Fruit fly (Drosophila melanogaster) whole organism, embryonic: ENCODE results near the gene CG17855.

Experiments
- Abd-B ChIP-seq: fragments of 200-800 bp; sonication (Bioruptor generic); optimal IDR thresholded peaks from 2 replicates; lab custom pipeline; 2018; ENCODE audit warnings: missing biosample characterization, mild to moderate bottlenecking, missing genetic modification characterization, moderate library complexity
- Awh ChIP-seq: fragments of 200-800 bp; sonication (Bioruptor generic); IDR thresholded peaks from 2 replicates; pipeline ENCODE4, ENCODE4 v1.3.6; 2022; ENCODE audit warnings: missing biosample characterization, missing genetic modification characterization
- B-H2 ChIP-seq: fragments of 200-800 bp; sonication (Bioruptor generic); optimal IDR thresholded peaks from 2 replicates; lab custom pipeline; 2018; ENCODE audit warnings: missing biosample characterization, mild to moderate bottlenecking, missing genetic modification characterization
- Blimp-1 ChIP-seq: fragments of 200-800 bp; sonication (Bioruptor generic); optimal IDR thresholded peaks from 3 replicates; lab custom pipeline; 2018; ENCODE audit warnings: missing biosample characterization, missing genetic modification characterization, mild to moderate bottlenecking, moderate library complexity, missing genetic modification reagents
- CG10209 ChIP-seq: fragments of 200-800 bp; sonication (Bioruptor generic); optimal IDR thresholded peaks from 3 replicates; lab custom pipeline; 2017; ENCODE audit warnings: missing biosample characterization, mild to moderate bottlenecking, missing genetic modification characterization, missing genetic modification reagents
- CG12104 ChIP-seq: fragments of 200-800 bp; sonication (Bioruptor generic); optimal IDR thresholded peaks from 3 replicates; lab custom pipeline; 2016; ENCODE audit warnings: missing biosample characterization, missing genetic modification characterization
- CG15073 ChIP-seq: fragments of 200-800 bp; sonication (Bioruptor generic); optimal IDR thresholded peaks from 2 replicates; lab custom pipeline; 2016; ENCODE audit warnings: missing biosample characterization, missing genetic modification characterization
- CG1647 ChIP-seq: fragments of 200-800 bp; sonication (Bioruptor generic); optimal IDR thresholded peaks from 3 replicates; lab custom pipeline; 2016; ENCODE audit warnings: missing biosample characterization, missing genetic modification characterization
- CG16813 ChIP-seq: fragments of 200-800 bp; sonication (Bioruptor generic); IDR thresholded peaks from 3 replicates; pipeline ENCODE4 v1.3.6; 2022; ENCODE audit warnings: missing biosample characterization, missing genetic modification characterization; ENCODE audit not compliant: partially characterized antibody
- CG18011 ChIP-seq: fragments of 200-800 bp; sonication (Bioruptor generic); optimal IDR thresholded peaks from 2 replicates; lab custom pipeline; 2017; ENCODE audit warnings: missing biosample characterization, missing genetic modification characterization, mild to moderate bottlenecking, moderate library complexity, missing genotype
- CG2712 ChIP-seq: fragments of 200-800 bp; optimal IDR thresholded peaks from 3 replicates; lab custom pipeline; 2019; ENCODE audit warnings: missing biosample characterization, mild to moderate bottlenecking, missing genetic modification characterization, moderate library complexity
- CG31365 ChIP-seq: fragments of 200-800 bp; sonication (Bioruptor generic); optimal IDR thresholded peaks from 2 replicates; lab custom pipeline; 2018; ENCODE audit warnings: missing biosample characterization, mild to moderate bottlenecking, missing genetic modification characterization
- CG33213 ChIP-seq: fragments of 200-800 bp; sonication (Bioruptor generic); optimal IDR thresholded peaks from 3 replicates; lab custom pipeline; 2016; ENCODE audit warnings: missing biosample characterization, missing genetic modification characterization
- CG34376 ChIP-seq: fragments of 200-800 bp; sonication (Bioruptor generic); optimal IDR thresholded peaks from 2 replicates; lab custom pipeline; 2018; ENCODE audit warnings: missing biosample characterization, mild to moderate bottlenecking, missing genetic modification characterization
- CG3838 ChIP-seq: fragments of 200-800 bp; sonication (Bioruptor generic); optimal IDR thresholded peaks from 3 replicates; lab custom pipeline; 2016; ENCODE audit warnings: missing biosample characterization, missing genetic modification characterization
- CG4820 ChIP-seq: fragments of 200-800 bp; sonication (Bioruptor generic); optimal IDR thresholded peaks from 3 replicates; lab custom pipeline; 2016; ENCODE audit warnings: missing biosample characterization, missing genetic modification characterization
- CG5180 ChIP-seq: fragments of 200-800 bp; sonication (Bioruptor generic); optimal IDR thresholded peaks from 3 replicates; lab custom pipeline; 2017; ENCODE audit warnings: missing biosample characterization, missing genetic modification characterization, mild to moderate bottlenecking, moderate library complexity, missing genetic modification reagents
- CG6813 ChIP-seq: fragments of 200-800 bp; sonication (Bioruptor generic); optimal IDR thresholded peaks from 2 replicates; lab custom pipeline; 2017; ENCODE audit warnings: missing biosample characterization, missing genetic modification characterization, mild to moderate bottlenecking, moderate library complexity, missing genetic modification reagents
- CG7372 ChIP-seq: fragments of 200-800 bp; sonication (Bioruptor generic); IDR thresholded peaks from 2 replicates; pipeline ENCODE4 v1.3.6; 2022; ENCODE audit warnings: missing biosample characterization, missing genetic modification characterization
- CG8290 ChIP-seq, 3 experiments: fragments of 200-800 bp; sonication (Bioruptor generic); optimal IDR thresholded peaks; 2 replicates each; lab custom pipeline; 2016 to 2019; ENCODE audit warnings: missing biosample characterization in 3 of 3, missing genetic modification characterization in 3 of 3, mild to moderate bottlenecking in 2 of 3, moderate library complexity in 1 of 3
- CrebB ChIP-seq: fragments of 200-800 bp; sonication (Bioruptor generic); optimal IDR thresholded peaks from 3 replicates; lab custom pipeline; 2018; ENCODE audit warnings: missing biosample characterization, mild to moderate bottlenecking, missing genetic modification characterization
- D19B ChIP-seq: fragments of 200-800 bp; sonication (Bioruptor generic); optimal IDR thresholded peaks from 2 replicates; lab custom pipeline; 2017; ENCODE audit warnings: missing biosample characterization, mild to moderate bottlenecking, missing genetic modification characterization
- Fer1 ChIP-seq: fragments of 200-800 bp; sonication (Bioruptor generic); optimal IDR thresholded peaks from 2 replicates; lab custom pipeline; 2017; ENCODE audit warnings: missing biosample characterization, mild to moderate bottlenecking, missing genetic modification characterization
- HmgZ ChIP-seq: fragments of 200-800 bp; sonication (Bioruptor generic); optimal IDR thresholded peaks from 2 replicates; lab custom pipeline; 2018; ENCODE audit warnings: missing biosample characterization, mild to moderate bottlenecking, missing genetic modification characterization
- Hmr ChIP-seq: fragments of 200-800 bp; sonication (Bioruptor generic); optimal IDR thresholded peaks from 3 replicates; lab custom pipeline; 2017; ENCODE audit warnings: mild to moderate bottlenecking, missing biosample characterization, missing genetic modification reagents, missing genetic modification characterization
- Hr51 ChIP-seq, 2 experiments: fragments of 200-800 bp; sonication (Bioruptor generic); optimal IDR thresholded peaks; 2 replicates in 1 of 2; 3 replicates in 1 of 2; lab custom pipeline; 2016 to 2018; ENCODE audit warnings: missing biosample characterization in 2 of 2, missing genetic modification characterization in 2 of 2, mild to moderate bottlenecking in 1 of 2, moderate library complexity in 1 of 2
- Hsf ChIP-seq: fragments of 200-800 bp; sonication (Bioruptor generic); optimal IDR thresholded peaks from 3 replicates; lab custom pipeline; 2016; ENCODE audit warnings: missing biosample characterization, missing genetic modification characterization
- MBD-R2 ChIP-seq: fragments of 200-800 bp; sonication (Bioruptor generic); IDR thresholded peaks from 2 replicates; pipeline ENCODE4 v1.3.6; 2022; ENCODE audit warnings: missing biosample characterization, missing genetic modification characterization
- Mad ChIP-seq: fragments of 200-800 bp; sonication (Bioruptor generic); optimal IDR thresholded peaks from 2 replicates; lab custom pipeline; 2016; ENCODE audit warnings: missing biosample characterization, missing genetic modification characterization
- Nf-YA ChIP-seq: fragments of 200-800 bp; sonication (Bioruptor generic); IDR thresholded peaks from 2 replicates; pipeline ENCODE4 v1.3.6; 2022; ENCODE audit warnings: missing biosample characterization, missing genetic modification characterization
- PHDP ChIP-seq: fragments of 200-800 bp; sonication (Bioruptor generic); optimal IDR thresholded peaks from 3 replicates; lab custom pipeline; 2018; ENCODE audit warnings: missing biosample characterization, mild to moderate bottlenecking, missing genetic modification characterization, moderate library complexity
- Pdp1 ChIP-seq, 2 experiments: fragments of 200-800 bp; sonication (Bioruptor generic); optimal IDR thresholded peaks; 3 replicates each; lab custom pipeline; 2016; ENCODE audit warnings: missing biosample characterization in 2 of 2, missing genetic modification characterization in 2 of 2, mild to moderate bottlenecking in 1 of 2, moderate library complexity in 1 of 2
- Trl ChIP-seq, 3 experiments: fragments of >200 bp in 2 of 3; fragments of 200-800 bp in 1 of 3; sonication (Bioruptor generic) in 1 of 3; optimal IDR thresholded peaks; 2 replicates in 1 of 3; 3 replicates in 2 of 3; lab custom pipeline; 2016 to 2017; ENCODE audit warnings: missing biosample characterization in 1 of 3, missing genetic modification characterization in 1 of 3
- YL-1 ChIP-seq: fragments of 200-800 bp; sonication (Bioruptor generic); optimal IDR thresholded peaks from 3 replicates; lab custom pipeline; 2017; ENCODE audit warnings: missing biosample characterization, mild to moderate bottlenecking, missing genetic modification characterization
- ara ChIP-seq: fragments of 200-800 bp; sonication (Bioruptor generic); IDR thresholded peaks from 2 replicates; pipeline ENCODE4 v1.3.6; 2022; ENCODE audit warnings: missing biosample characterization, missing genetic modification characterization
- caup ChIP-seq: fragments of 200-800 bp; sonication (Bioruptor generic); optimal IDR thresholded peaks from 3 replicates; lab custom pipeline; 2017; ENCODE audit warnings: missing biosample characterization, mild to moderate bottlenecking, missing genetic modification characterization, moderate library complexity; ENCODE audit not compliant: severe bottlenecking
- cg ChIP-seq: fragments of 200-800 bp; sonication (Bioruptor generic); optimal IDR thresholded peaks from 3 replicates; lab custom pipeline; 2019; ENCODE audit warnings: missing biosample characterization, mild to moderate bottlenecking, missing genetic modification characterization, moderate library complexity
- fd3F ChIP-seq: fragments of 200-800 bp; sonication (Bioruptor generic); optimal IDR thresholded peaks from 2 replicates; lab custom pipeline; 2018; ENCODE audit warnings: missing biosample characterization, mild to moderate bottlenecking, missing genetic modification characterization, moderate library complexity
- gce ChIP-seq: fragments of 200-800 bp; sonication (Bioruptor generic); IDR thresholded peaks from 3 replicates; pipeline ENCODE4 v1.3.6; 2022; ENCODE audit warnings: missing biosample characterization, missing genetic modification characterization
- her ChIP-seq: fragments of 200-800 bp; sonication (Bioruptor generic); optimal IDR thresholded peaks from 2 replicates; lab custom pipeline; 2016; ENCODE audit warnings: missing biosample characterization, missing genetic modification characterization
- insv ChIP-seq, 2 experiments: fragments of 200-800 bp; sonication (Bioruptor generic); optimal IDR thresholded peaks; 3 replicates each; lab custom pipeline; 2016 to 2018; ENCODE audit warnings: missing biosample characterization in 2 of 2, missing genetic modification characterization in 2 of 2
- pb ChIP-seq: fragments of 200-800 bp; sonication (Bioruptor generic); optimal IDR thresholded peaks from 3 replicates; lab custom pipeline; 2016; ENCODE audit warnings: missing biosample characterization, missing genetic modification characterization
- schlank ChIP-seq: fragments of 200-800 bp; sonication (Bioruptor generic); optimal IDR thresholded peaks from 2 replicates; lab custom pipeline; 2018; ENCODE audit warnings: missing biosample characterization, mild to moderate bottlenecking, missing genetic modification characterization
- sens-2 ChIP-seq: fragments of 200-800 bp; sonication (Bioruptor generic); IDR thresholded peaks from 2 replicates; pipeline ENCODE4 v1.3.6; 2022; ENCODE audit warnings: missing biosample characterization, missing genetic modification characterization
- slou ChIP-seq: fragments of 200-800 bp; sonication (Bioruptor generic); optimal IDR thresholded peaks from 3 replicates; lab custom pipeline; 2016; ENCODE audit warnings: missing biosample characterization, missing genetic modification characterization
- so ChIP-seq: fragments of 200-800 bp; sonication (Bioruptor generic); IDR thresholded peaks from 3 replicates; pipeline ENCODE4 v1.3.6; 2022; ENCODE audit warnings: missing biosample characterization, missing genetic modification characterization
- sob ChIP-seq: fragments of 200-800 bp; sonication (Bioruptor generic); IDR thresholded peaks from 2 replicates; pipeline ENCODE4 v1.3.6; 2022; ENCODE audit warnings: missing biosample characterization, missing genetic modification characterization
- wek ChIP-seq: fragments of 200-800 bp; sonication (Bioruptor generic); optimal IDR thresholded peaks from 3 replicates; lab custom pipeline; 2018; ENCODE audit warnings: missing biosample characterization, mild to moderate bottlenecking, missing genetic modification characterization, moderate library complexity

Gene CG17855

DNA sequence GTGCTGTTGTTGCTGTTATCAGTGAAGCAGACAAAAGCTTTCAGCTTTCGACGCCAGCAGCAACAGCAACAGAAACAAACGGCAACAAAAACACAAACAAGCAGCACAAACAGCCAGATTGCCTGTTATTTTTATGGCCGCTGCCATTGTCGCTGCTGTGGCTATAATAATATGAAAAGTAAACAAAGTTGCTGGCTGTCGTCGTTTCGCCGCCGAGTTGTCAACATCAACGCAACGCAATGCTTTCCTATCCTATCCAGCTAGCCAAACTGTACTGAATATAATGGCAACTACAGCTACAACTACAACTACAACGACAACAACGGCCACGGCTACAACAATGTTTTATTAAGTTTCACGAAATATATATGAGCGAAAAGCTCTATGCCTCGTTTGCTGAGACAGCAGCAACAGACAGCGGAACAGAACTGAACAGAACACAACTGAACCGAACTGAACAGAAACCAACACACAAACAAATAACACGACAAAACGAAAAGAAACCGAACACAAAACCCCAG, 30.4 kb downstream of the CG17855 start (continued):
- TF ChIP-seq B-H2 (GFP tag; lab: Kevin White, UChicago) (peak; percentile 5), CG33213 (GFP tag; lab: Kevin White, UChicago) (peak; percentile 3), sens-2 (GFP tag; lab: Robert Waterston, UW) (no peak), CG6813 (GFP tag; lab: Kevin White, UChicago) (peak; percentile 49), MBD-R2 (no peak), CG8290 (GFP tag; optimal IDR thresholded peaks at IDR 0.05; lab: Kevin White, UChicago) (no peak), CG8290 (tag; optimal IDR thresholded peaks at IDR 0.05; lab: Kevin White, UChicago) (peak in 1 of 2 experiments; percentile 76), Hsf (GFP tag; lab: Kevin White, UChicago) (no peak), CG16813 (GFP tag; lab: Robert Waterston, UW) (no peak), Pdp1 (GFP tag; optimal IDR thresholded peaks at IDR 0.05; lab: Kevin White, UChicago) (peak in 1 of 2 experiments; percentile 29), Hr51 (GFP tag; optimal IDR thresholded peaks at IDR 0.05; lab: Kevin White, UChicago) (peak in 1 of 2 experiments; percentile 30), caup (GFP tag; lab: Kevin White, UChicago) (peak; percentile 27), Mad (GFP tag; lab: Kevin White, UChicago) (peak; percentile 12), CG34376 (peak; percentile 46), CG2712 (tag; lab: Kevin White, UChicago) (no peak), CG1647 (GFP tag; lab: Kevin White, UChicago) (peak; percentile 20), CG10209 (GFP tag; lab: Kevin White, UChicago) (peak; percentile 12), her (GFP tag; lab: Kevin White, UChicago) (peak; percentile 21), Abd-B (peak; percentile 15), Blimp-1 (GFP tag; lab: Kevin White, UChicago) (peak; percentile 11), ara (GFP tag; lab: Robert Waterston, UW) (0 out of 2 replicates have a peak, but pooled peaks have one; percentile 35), CG5180 (GFP tag; lab: Kevin White, UChicago) (peak; percentile 73), CrebB (tag; lab: Kevin White, UChicago) (peak; percentile 60), HmgZ (tag; lab: Kevin White, UChicago) (peak; percentile 16), D19B (no peak), slou (GFP tag; lab: Kevin White, UChicago) (no peak), Hmr (GFP tag; lab: Kevin White, UChicago) (peak; percentile 49), CG18011 (peak; percentile 94), CG7372 (GFP tag; lab: Robert Waterston, UW) (no peak), CG4820 (GFP tag; lab: Kevin White, UChicago) (no peak), YL-1 (GFP tag; lab: Kevin White, UChicago) (peak; percentile 8), pb (no peak), so (peak; percentile 50; the same call in 2 of the 3 replicates), schlank (tag; lab: Kevin White, UChicago) (peak; percentile 33), wek (peak; percentile 62), Nf-YA (GFP tag; lab: Robert Waterston, UW) (peak; percentile 51; the same call in 1 of the 2 replicates), Trl (optimal IDR thresholded peaks at IDR 0.05; lab: Kevin White, UChicago) (peak in 1 of 2 experiments; percentile 7), Trl (GFP tag; optimal IDR thresholded peaks at IDR 0.05; lab: Kevin White, UChicago) (no peak), CG12104 (GFP tag; lab: Kevin White, UChicago) (peak; percentile 19), Fer1 (GFP tag; lab: Kevin White, UChicago) (peak; percentile 28), insv (GFP tag; optimal IDR thresholded peaks at IDR 0.05; lab: Kevin White, UChicago) (no peak), cg (GFP tag; lab: Kevin White, UChicago) (peak; percentile 23), CG31365 (peak; percentile 27), PHDP (tag; lab: Kevin White, UChicago) (peak; percentile 55), CG3838 (GFP tag; lab: Kevin White, UChicago) (peak; percentile 98), gce (no peak; the same call in 2 of the 3 replicates), CG15073 (GFP tag; lab: Kevin White, UChicago) (no peak), sob (GFP tag; lab: Robert Waterston, UW) (peak; percentile 53), Awh (GFP tag; lab: Robert Waterston, UW) (peak; percentile 36; the same call in 1 of the 2 replicates), fd3F (GFP tag; lab: Kevin White, UChicago) (peak; percentile 49)
